Fruit fly (Drosophila melanogaster): Measurements from ENCODE around the gene CG4842.

The CG4842 gene

dm6 chr3L:16380770-16381169 lies 12.6 kb downstream of the CG4842 start (continued):
- TF ChIP-seq wdn (GFP tag; IDR thresholded peaks at IDR 0.05) (0 out of 2 replicates have a peak, but pooled peaks have one; percentile 36), CG33213 (GFP tag; optimal IDR thresholded peaks at IDR 0.05) (peak; percentile 9), Lhr (GFP tag; optimal IDR thresholded peaks at IDR 0.05) (no peak), en (GFP tag; optimal IDR thresholded peaks at IDR 0.05) (peak; percentile 21), CG3163 (GFP tag; optimal IDR thresholded peaks at IDR 0.05) (no peak), Sry-δ (GFP tag; optimal IDR thresholded peaks at IDR 0.05) (no peak), CG5245 (GFP tag; optimal IDR thresholded peaks at IDR 0.05) (peak; percentile 49), Scr (GFP tag; IDR thresholded peaks at IDR 0.05; ENCODE audit: partially characterized antibody) (no peak), NFAT (GFP tag; IDR thresholded peaks at IDR 0.05) (peak; percentile 38; the same call in 1 of the 2 replicates), z (GFP tag; IDR thresholded peaks at IDR 0.05) (no peak), disco-r (GFP tag; optimal IDR thresholded peaks at IDR 0.05) (peak; percentile 21), CG8944 (GFP tag; optimal IDR thresholded peaks at IDR 0.05) (peak; percentile 66), lov (optimal IDR thresholded peaks at IDR 0.05) (no peak), lov (GFP tag; IDR thresholded peaks at IDR 0.05) (no peak), shn (GFP tag; optimal IDR thresholded peaks at IDR 0.05) (peak; percentile 42), CG7357 (GFP tag; IDR thresholded peaks at IDR 0.05) (no peak), Antp (GFP tag; optimal IDR thresholded peaks at IDR 0.05) (peak; percentile 55), bowl (GFP tag; IDR thresholded peaks at IDR 0.05) (no peak), CG13775 (GFP tag; optimal IDR thresholded peaks at IDR 0.05) (peak; percentile 56), C15 (GFP tag; IDR thresholded peaks at IDR 0.05) (no peak), Six4 (GFP tag; optimal IDR thresholded peaks at IDR 0.05) (peak; percentile 65), Ravus (GFP tag; IDR thresholded peaks at IDR 0.05) (no peak), btn (GFP tag; optimal IDR thresholded peaks at IDR 0.05) (peak; percentile 15), odd (GFP tag; optimal IDR thresholded peaks at IDR 0.05) (peak; percentile 59), CG17359 (tag; optimal IDR thresholded peaks at IDR 0.05) (peak; percentile 77), chif (GFP tag; optimal IDR thresholded peaks at IDR 0.05) (peak; percentile 32 to 62), da (GFP tag; optimal IDR thresholded peaks at IDR 0.05) (no peak), CG2678 (tag; optimal IDR thresholded peaks at IDR 0.05) (peak; percentile 87), H15 (GFP tag; IDR thresholded peaks at IDR 0.05) (no peak), CG8388 (GFP tag; optimal IDR thresholded peaks at IDR 0.05) (peak; percentile 57), CG6175 (GFP tag; IDR thresholded peaks at IDR 0.05) (no peak), CG1647 (GFP tag; optimal IDR thresholded peaks at IDR 0.05) (peak; percentile 18), kay (GFP tag; optimal IDR thresholded peaks at IDR 0.05) (peak; percentile 25), dati (GFP tag; IDR thresholded peaks at IDR 0.05) (no peak), CG2889 (GFP tag; IDR thresholded peaks at IDR 0.05) (peak; percentile 23; the same call in 1 of the 3 replicates), twi (tag; optimal IDR thresholded peaks at IDR 0.05) (peak; percentile 42), CG18764 (GFP tag; optimal IDR thresholded peaks at IDR 0.05) (no peak), CG6765 (GFP tag; optimal IDR thresholded peaks at IDR 0.05) (peak; percentile 66), sug (tag; optimal IDR thresholded peaks at IDR 0.05) (no peak), Spps (tag; optimal IDR thresholded peaks at IDR 0.05) (peak; percentile 44), YL-1 (GFP tag; optimal IDR thresholded peaks at IDR 0.05) (no peak), CG7839 (tag; optimal IDR thresholded peaks at IDR 0.05) (peak; percentile 78), Aef1 (GFP tag; IDR thresholded peaks at IDR 0.05) (peak; percentile 42; the same call in 1 of the 3 replicates), jing (GFP tag; optimal IDR thresholded peaks at IDR 0.05) (no peak), az2 (GFP tag; optimal IDR thresholded peaks at IDR 0.05) (peak; percentile 57), wor (GFP tag; IDR thresholded peaks at IDR 0.05) (peak; percentile 43; the same call in 1 of the 2 replicates), Hmx (GFP tag; optimal IDR thresholded peaks at IDR 0.05) (peak; percentile 5), CG12155 (GFP tag; optimal IDR thresholded peaks at IDR 0.05) (peak; percentile 55), tin (GFP tag; optimal IDR thresholded peaks at IDR 0.05) (peak; percentile 63), CG8359 (GFP tag; optimal IDR thresholded peaks at IDR 0.05; ENCODE audit: borderline replicate concordance) (peak; percentile 11), sd (tag; optimal IDR thresholded peaks at IDR 0.05) (no peak), D19B (GFP tag; optimal IDR thresholded peaks at IDR 0.05) (peak; percentile 25), Dfd (GFP tag; optimal IDR thresholded peaks at IDR 0.05) (no peak)

All from whole organism, embryonic.